Fruit fly (Drosophila melanogaster): ENCODE data around the gene Cpr35B.

Gene Cpr35B

DNA sequence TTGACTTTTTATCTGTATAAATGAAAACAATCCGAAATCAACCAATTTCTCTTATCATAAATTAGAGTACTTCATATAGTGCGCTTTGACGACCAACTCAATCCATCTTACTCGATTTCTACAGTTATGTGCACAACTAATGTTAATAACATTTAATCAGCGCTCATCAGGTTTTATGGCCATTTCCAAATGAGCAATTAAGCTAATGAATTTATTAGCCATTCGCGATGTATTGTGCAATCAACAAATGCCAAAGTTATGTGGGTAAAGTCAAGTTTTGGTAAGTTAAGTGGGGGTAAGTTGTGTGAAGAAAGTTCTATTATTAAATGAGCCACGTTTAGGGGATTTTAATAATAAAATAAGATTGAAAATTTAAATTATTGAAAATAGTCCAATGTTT, 31.5 kb downstream of the Cpr35B start:
- TF ChIP-seq Clk (GFP tag; optimal IDR thresholded peaks at IDR 0.05) (no peak), kay (GFP tag; ENCODE audit: borderline replicate concordance) (peak; percentile 62)

DNA sequence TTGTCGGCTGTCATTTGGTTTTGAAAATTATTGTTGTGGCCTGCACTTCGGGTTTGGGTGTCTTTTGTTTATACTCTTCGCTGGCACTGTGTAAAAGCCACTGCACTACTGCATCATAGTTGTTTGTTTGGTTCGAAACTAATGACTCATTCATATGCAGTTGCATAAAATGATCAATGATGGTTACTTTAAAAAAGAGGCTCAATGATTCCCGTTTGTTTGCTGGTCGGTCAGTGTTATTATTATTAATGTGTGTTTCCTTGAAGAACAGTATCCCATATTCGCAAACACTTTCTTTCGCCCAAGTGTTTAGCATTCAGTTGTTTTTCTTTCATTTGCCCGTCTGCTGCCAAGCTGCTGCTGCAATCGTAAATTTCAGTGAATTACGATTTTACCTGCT, 36.5 kb downstream of the Cpr35B start:
- TF ChIP-seq CG14711 (tag; optimal IDR thresholded peaks at IDR 0.05) (no peak), bab1 (GFP tag; optimal IDR thresholded peaks at IDR 0.05) (no peak), pad (GFP tag; optimal IDR thresholded peaks at IDR 0.05) (no peak), Clk (GFP tag; optimal IDR thresholded peaks at IDR 0.05) (no peak)

DNA sequence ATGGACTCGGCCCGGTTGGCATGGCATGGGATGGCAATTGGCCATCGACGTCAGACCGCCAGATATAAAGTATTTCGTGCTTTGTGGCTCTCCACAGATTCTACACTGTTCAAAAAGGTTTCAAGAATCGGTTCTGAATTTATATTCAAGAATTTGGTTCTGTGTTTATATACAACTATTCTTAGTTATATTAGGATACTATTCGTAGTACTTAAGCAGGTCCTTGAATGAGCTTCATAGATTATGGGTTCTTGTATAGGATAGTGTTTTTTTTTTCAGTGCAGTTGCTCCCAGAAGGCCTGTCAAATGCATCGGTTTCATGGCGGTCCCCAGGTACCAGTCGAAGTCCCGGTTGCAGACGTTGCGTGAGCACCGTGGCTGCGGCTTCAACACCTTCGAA, 38.5 kb downstream of the Cpr35B start:
- no peak for TF ChIP-seq CG7101 (tag; optimal IDR thresholded peaks at IDR 0.05)
- no peak for TF ChIP-seq CG14711 (tag; optimal IDR thresholded peaks at IDR 0.05)
- TF ChIP-seq pad (GFP tag; optimal IDR thresholded peaks at IDR 0.05) = no peak
- no peak for TF ChIP-seq CG33017 (tag; optimal IDR thresholded peaks at IDR 0.05)

- TF ChIP-seq Hr96 (GFP tag; optimal IDR thresholded peaks at IDR 0.05) (no peak), CG12768 (GFP tag; optimal IDR thresholded peaks at IDR 0.05) (no peak), CG14711 (tag; optimal IDR thresholded peaks at IDR 0.05) (no peak), cic (GFP tag; optimal IDR thresholded peaks at IDR 0.05) (no peak), CG1620 (GFP tag; optimal IDR thresholded peaks at IDR 0.05) (no peak)
Measured at dm6 chr2L:14381881-14382280, 43.1 kb downstream of the Cpr35B start.

DNA sequence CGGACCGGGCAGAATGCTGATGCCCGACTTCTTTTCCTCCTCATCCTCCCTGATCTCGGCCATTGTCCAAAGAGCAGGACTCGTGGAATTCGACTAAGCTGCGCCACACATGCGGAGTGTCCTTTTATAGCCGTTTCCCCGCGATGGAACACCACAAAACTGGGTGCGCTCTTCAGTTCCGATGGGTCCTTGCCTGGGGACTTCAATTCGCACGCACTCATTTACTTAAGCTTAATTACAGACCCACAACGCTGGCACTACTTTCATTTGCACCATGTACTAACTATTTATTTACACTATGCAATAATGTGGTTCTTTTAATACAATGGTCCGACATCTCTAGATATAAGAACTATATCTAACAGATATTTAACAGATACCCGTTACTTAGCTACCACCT, 43.9 kb downstream of the Cpr35B start, which contains the start of gene ppk:
TSS of gene ppk (minus strand) at position 101 of the 400 bp plus-strand sequence.
- TF ChIP-seq CG12768 (GFP tag; optimal IDR thresholded peaks at IDR 0.05) = no peak
- TF ChIP-seq CG5204 (GFP tag; optimal IDR thresholded peaks at IDR 0.05) = no peak
- no peak for TF ChIP-seq ovo (GFP tag; optimal IDR thresholded peaks at IDR 0.05)
- no peak for TF ChIP-seq CG1620 (GFP tag; optimal IDR thresholded peaks at IDR 0.05)
- TF ChIP-seq CG11617 (GFP tag; optimal IDR thresholded peaks at IDR 0.05) = no peak
- no peak for TF ChIP-seq cic (GFP tag; optimal IDR thresholded peaks at IDR 0.05)
- no peak for TF ChIP-seq CG33017 (tag; optimal IDR thresholded peaks at IDR 0.05)
- TF ChIP-seq CG7101 (tag; optimal IDR thresholded peaks at IDR 0.05) = no peak
- TF ChIP-seq Crg-1 (GFP tag; optimal IDR thresholded peaks at IDR 0.05) = no peak
- TF ChIP-seq cnc (optimal IDR thresholded peaks at IDR 0.05) = no peak
- TF ChIP-seq Clk (GFP tag; optimal IDR thresholded peaks at IDR 0.05) = no peak
- TF ChIP-seq toe (GFP tag; optimal IDR thresholded peaks at IDR 0.05) = no peak
- no peak for TF ChIP-seq CG14711 (tag; optimal IDR thresholded peaks at IDR 0.05)
- no peak for TF ChIP-seq pad (GFP tag; optimal IDR thresholded peaks at IDR 0.05)
- TF ChIP-seq bab1 (GFP tag; optimal IDR thresholded peaks at IDR 0.05) = no peak
- no peak for TF ChIP-seq Mnt (GFP tag; optimal IDR thresholded peaks at IDR 0.05)
- no peak for TF ChIP-seq Hr96 (GFP tag; optimal IDR thresholded peaks at IDR 0.05)
- no peak for TF ChIP-seq tj (GFP tag; optimal IDR thresholded peaks at IDR 0.05)
- TF ChIP-seq CG7045 (GFP tag; optimal IDR thresholded peaks at IDR 0.05) = no peak
- no peak for TF ChIP-seq kay (GFP tag; ENCODE audit: borderline replicate concordance)

dm6 chr2L:14376484-14377254, 48.3 kb downstream of the Cpr35B start:
- TF ChIP-seq ovo (GFP tag; optimal IDR thresholded peaks at IDR 0.05) (no peak), cnc (optimal IDR thresholded peaks at IDR 0.05) (no peak), CG12768 (GFP tag; optimal IDR thresholded peaks at IDR 0.05) (no peak), Mnt (GFP tag; optimal IDR thresholded peaks at IDR 0.05) (no peak), toe (GFP tag; optimal IDR thresholded peaks at IDR 0.05) (no peak), CG1620 (GFP tag; optimal IDR thresholded peaks at IDR 0.05) (no peak), bab1 (GFP tag; optimal IDR thresholded peaks at IDR 0.05) (no peak), pad (GFP tag; optimal IDR thresholded peaks at IDR 0.05) (no peak), cic (GFP tag; optimal IDR thresholded peaks at IDR 0.05) (no peak), CG14711 (tag; optimal IDR thresholded peaks at IDR 0.05) (no peak), tj (GFP tag; optimal IDR thresholded peaks at IDR 0.05) (no peak), CG7101 (tag; optimal IDR thresholded peaks at IDR 0.05) (no peak), CG11617 (GFP tag; optimal IDR thresholded peaks at IDR 0.05) (no peak), CG5204 (GFP tag; optimal IDR thresholded peaks at IDR 0.05) (no peak), CG7045 (GFP tag; optimal IDR thresholded peaks at IDR 0.05) (no peak), Clk (GFP tag; optimal IDR thresholded peaks at IDR 0.05) (no peak), CG33017 (tag; optimal IDR thresholded peaks at IDR 0.05) (no peak), Hr96 (GFP tag; optimal IDR thresholded peaks at IDR 0.05) (no peak), kay (GFP tag; ENCODE audit: borderline replicate concordance) (no peak), Crg-1 (GFP tag; optimal IDR thresholded peaks at IDR 0.05) (no peak)
